Worm (Caenorhabditis elegans): ENCODE measurements around the gene C23H5.8.
A peak's percentile ranks its signal among the peaks of the same experiment; 100 is the strongest.

Gene C23H5.8

ce11 chrIV:2136607-2137006 lies 23.4 kb upstream of the C23H5.8 start, which contains the start of gene test-1:
TSS of gene test-1 (plus strand) at chrIV:2136951.
- TF ChIP-seq ceh-36 (tag; optimal IDR thresholded peaks at IDR 0.05) = no peak
- TF ChIP-seq flt-1 (GFP tag; IDR thresholded peaks at IDR 0.05) = no peak
- TF ChIP-seq hmg-4 (GFP tag; optimal IDR thresholded peaks at IDR 0.05) = no peak
- TF ChIP-seq ama-1 (optimal IDR thresholded peaks at IDR 0.05) = no peak
- no peak for TF ChIP-seq F13C5.2 (tag; optimal IDR thresholded peaks at IDR 0.05)
- no peak for TF ChIP-seq scrt-1 (GFP tag; IDR thresholded peaks at IDR 0.05)
- TF ChIP-seq hmbx-1 (tag; optimal IDR thresholded peaks at IDR 0.05) = no peak
- TF ChIP-seq pes-1 (GFP tag; IDR thresholded peaks at IDR 0.05) = no peak
- TF ChIP-seq aly-1 (tag; optimal IDR thresholded peaks at IDR 0.05) = no peak

- TF ChIP-seq pes-1 (GFP tag; IDR thresholded peaks at IDR 0.05) = peak; percentile 57
These were observed 22.7 kb upstream of the C23H5.8 start for ce11 chrIV:2135880-2136279.

ce11 chrIV:2133431-2133940 lies 20.3 kb upstream of the C23H5.8 start, which contains the start of gene C23H5.12:
TSS of gene C23H5.12 (plus strand) at chrIV:2133481.
- TF ChIP-seq hnd-1 (tag; optimal IDR thresholded peaks at IDR 0.05) (no peak), ets-7 (tag; optimal IDR thresholded peaks at IDR 0.05) (no peak), scrt-1 (GFP tag; IDR thresholded peaks at IDR 0.05) (no peak), tbx-11 (GFP tag; IDR thresholded peaks at IDR 0.05) (no peak), flt-1 (GFP tag; IDR thresholded peaks at IDR 0.05) (no peak), sea-1 (GFP tag; conservative IDR thresholded peaks at IDR 0.05) (no peak), ceh-36 (tag; optimal IDR thresholded peaks at IDR 0.05) (no peak), aly-1 (tag; optimal IDR thresholded peaks at IDR 0.05) (no peak), hmg-4 (GFP tag; optimal IDR thresholded peaks at IDR 0.05) (no peak)

ce11 chrIV:2130714-2131113 lies 17.5 kb upstream of the C23H5.8 start, which contains the start of gene prmt-6:
TSS of gene prmt-6 (plus strand) at chrIV:2130965.
- TF ChIP-seq pes-1 (GFP tag; IDR thresholded peaks at IDR 0.05) = no peak
- TF ChIP-seq ceh-13 (GFP tag; optimal IDR thresholded peaks at IDR 0.05) = no peak
- TF ChIP-seq ceh-36 (tag; optimal IDR thresholded peaks at IDR 0.05) = no peak
- no peak for TF ChIP-seq hnd-1 (tag; optimal IDR thresholded peaks at IDR 0.05)
- no peak for TF ChIP-seq scrt-1 (GFP tag; IDR thresholded peaks at IDR 0.05)

- TF ChIP-seq scrt-1 (GFP tag; IDR thresholded peaks at IDR 0.05) (no peak), pes-1 (GFP tag; IDR thresholded peaks at IDR 0.05) (no peak), aly-1 (tag; optimal IDR thresholded peaks at IDR 0.05) (no peak), tbx-37 (GFP tag; conservative IDR thresholded peaks at IDR 0.05) (no peak), hmg-4 (GFP tag; optimal IDR thresholded peaks at IDR 0.05) (no peak)
These were observed 15.5 kb upstream of the C23H5.8 start, which contains the start of gene grl-20 for ce11 chrIV:2128761-2129160. TSS of gene grl-20 (minus strand) at chrIV:2128861.

ce11 chrIV:2127375-2127774 lies 14.2 kb upstream of the C23H5.8 start:
- TF ChIP-seq aly-1 (tag; optimal IDR thresholded peaks at IDR 0.05) (no peak), ets-7 (tag; optimal IDR thresholded peaks at IDR 0.05) (no peak)

ce11 chrIV:2122488-2122887 lies 9.3 kb upstream of the C23H5.8 start, which contains the start of gene glb-7:
TSS of gene glb-7 (plus strand) at chrIV:2122788.
- TF ChIP-seq tra-4 (tag; optimal IDR thresholded peaks at IDR 0.05) (no peak), tbx-11 (GFP tag; IDR thresholded peaks at IDR 0.05) (no peak), ama-1 (optimal IDR thresholded peaks at IDR 0.05) (no peak), aly-1 (tag; optimal IDR thresholded peaks at IDR 0.05) (no peak), hnd-1 (tag; optimal IDR thresholded peaks at IDR 0.05) (no peak), ceh-13 (GFP tag; optimal IDR thresholded peaks at IDR 0.05) (no peak), ets-7 (tag; optimal IDR thresholded peaks at IDR 0.05) (no peak), tbx-37 (GFP tag; conservative IDR thresholded peaks at IDR 0.05) (no peak), scrt-1 (GFP tag; IDR thresholded peaks at IDR 0.05) (no peak), pes-1 (GFP tag; IDR thresholded peaks at IDR 0.05) (no peak), ceh-36 (tag; optimal IDR thresholded peaks at IDR 0.05) (no peak), F13C5.2 (tag; optimal IDR thresholded peaks at IDR 0.05) (no peak), sea-1 (GFP tag; conservative IDR thresholded peaks at IDR 0.05) (no peak), flt-1 (GFP tag; IDR thresholded peaks at IDR 0.05) (no peak), hmbx-1 (tag; optimal IDR thresholded peaks at IDR 0.05) (no peak), B0310.2 (tag; optimal IDR thresholded peaks at IDR 0.05) (no peak), hmg-4 (GFP tag; optimal IDR thresholded peaks at IDR 0.05) (no peak)

ce11 chrIV:2117268-2117667 lies 4.1 kb upstream of the C23H5.8 start:
- TF ChIP-seq scrt-1 (GFP tag; IDR thresholded peaks at IDR 0.05) (no peak), tbx-37 (GFP tag; conservative IDR thresholded peaks at IDR 0.05) (no peak), hmbx-1 (tag; optimal IDR thresholded peaks at IDR 0.05) (no peak), aly-1 (tag; optimal IDR thresholded peaks at IDR 0.05) (no peak), flt-1 (GFP tag; IDR thresholded peaks at IDR 0.05) (no peak), tra-4 (tag; optimal IDR thresholded peaks at IDR 0.05) (no peak), hmg-4 (GFP tag; optimal IDR thresholded peaks at IDR 0.05) (no peak), tbx-11 (GFP tag; IDR thresholded peaks at IDR 0.05) (no peak), B0310.2 (tag; optimal IDR thresholded peaks at IDR 0.05) (no peak), pes-1 (GFP tag; IDR thresholded peaks at IDR 0.05) (no peak), ceh-36 (tag; optimal IDR thresholded peaks at IDR 0.05) (no peak), ama-1 (optimal IDR thresholded peaks at IDR 0.05) (no peak), sea-1 (GFP tag; conservative IDR thresholded peaks at IDR 0.05) (no peak)

ce11 chrIV:2114337-2114736 lies 1.1 kb upstream of the C23H5.8 start, which contains the start of gene xbx-4:
TSS of gene xbx-4 (plus strand) at chrIV:2114637.
- no peak for TF ChIP-seq hmbx-1 (tag; optimal IDR thresholded peaks at IDR 0.05)
- no peak for TF ChIP-seq pes-1 (GFP tag; IDR thresholded peaks at IDR 0.05)
- TF ChIP-seq hnd-1 (tag; optimal IDR thresholded peaks at IDR 0.05) = no peak
- no peak for TF ChIP-seq B0310.2 (tag; optimal IDR thresholded peaks at IDR 0.05)
- TF ChIP-seq ets-7 (tag; optimal IDR thresholded peaks at IDR 0.05) = no peak
- no peak for TF ChIP-seq tra-4 (tag; optimal IDR thresholded peaks at IDR 0.05)
- no peak for TF ChIP-seq ceh-13 (GFP tag; optimal IDR thresholded peaks at IDR 0.05)
- no peak for TF ChIP-seq scrt-1 (GFP tag; IDR thresholded peaks at IDR 0.05)
- TF ChIP-seq sea-1 (GFP tag; conservative IDR thresholded peaks at IDR 0.05) = no peak
- TF ChIP-seq tbx-11 (GFP tag; IDR thresholded peaks at IDR 0.05) = no peak
- TF ChIP-seq tbx-37 (GFP tag; conservative IDR thresholded peaks at IDR 0.05) = no peak
- TF ChIP-seq flt-1 (GFP tag; IDR thresholded peaks at IDR 0.05) = no peak
- no peak for TF ChIP-seq hmg-4 (GFP tag; optimal IDR thresholded peaks at IDR 0.05)

Data from whole organism, early embryonic.